Worm (Caenorhabditis elegans) whole organism, late embryonic: ENCODE data around the gene srsx-14.

Experiments used
- F13H6.1 ChIP-seq: sonication (generic microtip); optimal IDR thresholded peaks from 2 replicates; lab custom pipeline; 2016; ENCODE audit warnings: missing genetic modification characterization, missing compliant biosample characterization
- elt-2 ChIP-seq: sonication (generic microtip); optimal IDR thresholded peaks from 2 replicates; lab custom pipeline; 2016; ENCODE audit warnings: missing genetic modification reagents, missing genetic modification characterization, missing compliant biosample characterization
- pqm-1 ChIP-seq: sonication (generic microtip); optimal IDR thresholded peaks from 2 replicates; lab custom pipeline; 2016; ENCODE audit warnings: missing genetic modification characterization, missing compliant biosample characterization
- ztf-16 ChIP-seq: sonication (generic microtip); optimal IDR thresholded peaks from 2 replicates; lab custom pipeline; 2017; ENCODE audit warnings: missing genetic modification characterization, missing compliant biosample characterization

ce11 chrIV:5582760-5583159 is 44.2 kb downstream of the srsx-14 start:
- TF ChIP-seq elt-2 (tag; lab: Kevin White, UChicago) = no peak
- TF ChIP-seq F13H6.1 = no peak
- no peak for TF ChIP-seq ztf-16 (tag; lab: Kevin White, UChicago)
- no peak for TF ChIP-seq pqm-1 (tag; lab: Kevin White, UChicago)
